Fruit fly (Drosophila melanogaster): Measurements from ENCODE around the gene obst-E.

obst-E gene

dm6 chr2L:5716580-5716979 is 49.4 kb downstream of the obst-E start, which contains the start of the genes CG14007 and CG34011:
Gene CG14007 (minus strand): TSS chr2L:5716680.
Gene CG34011 (plus strand): TSS chr2L:5716701.
- no peak for TF ChIP-seq Bgb (GFP tag; IDR thresholded peaks at IDR 0.05; ENCODE audit: partially characterized antibody)
- no peak for TF ChIP-seq CG11398 (GFP tag; optimal IDR thresholded peaks at IDR 0.05)
- no peak for TF ChIP-seq crc (GFP tag; optimal IDR thresholded peaks at IDR 0.05)
- TF ChIP-seq CG7745 (tag; optimal IDR thresholded peaks at IDR 0.05) = no peak
- TF ChIP-seq gfzf (GFP tag; optimal IDR thresholded peaks at IDR 0.05) = no peak
- TF ChIP-seq wek (GFP tag; optimal IDR thresholded peaks at IDR 0.05) = no peak
- TF ChIP-seq CG30403 (GFP tag; optimal IDR thresholded peaks at IDR 0.05) = no peak
- no peak for TF ChIP-seq CG14860 (GFP tag; IDR thresholded peaks at IDR 0.05; ENCODE audit: partially characterized antibody)
- no peak for TF ChIP-seq ase (GFP tag; IDR thresholded peaks at IDR 0.05)
- no peak for TF ChIP-seq Drgx (GFP tag; IDR thresholded peaks at IDR 0.05)
- TF ChIP-seq pnt (GFP tag; optimal IDR thresholded peaks at IDR 0.05) = no peak
- TF ChIP-seq CG17612 (GFP tag; IDR thresholded peaks at IDR 0.05) = no peak
- no peak for TF ChIP-seq sens (GFP tag)
- no peak for TF ChIP-seq jing (GFP tag; optimal IDR thresholded peaks at IDR 0.05)
- no peak for TF ChIP-seq crol (GFP tag; IDR thresholded peaks at IDR 0.05)
- no peak for TF ChIP-seq CG11093 (GFP tag; IDR thresholded peaks at IDR 0.05)
- no peak for TF ChIP-seq CG6272 (GFP tag; IDR thresholded peaks at IDR 0.05)
- no peak for TF ChIP-seq Fer2 (tag; optimal IDR thresholded peaks at IDR 0.05)

Measured in whole organism, embryonic.